Fruit fly (Drosophila melanogaster) whole organism, embryonic: Measurements from ENCODE around the gene Dlc90F.

ENCODE experiments used
- Awh ChIP-seq: fragments of 200-800 bp; sonication (Bioruptor generic); IDR thresholded peaks from 2 replicates; pipeline ENCODE4, ENCODE4 v1.3.6; 2022; ENCODE audit warnings: missing biosample characterization, missing genetic modification characterization
- Bgb ChIP-seq: fragments of 200-800 bp; sonication (Bioruptor generic); IDR thresholded peaks from 2 replicates; pipeline ENCODE4 v1.3.6; 2022; ENCODE audit warnings: missing biosample characterization, missing genetic modification characterization; ENCODE audit not compliant: partially characterized antibody
- BtbVII ChIP-seq: fragments of 200-800 bp; sonication (Bioruptor generic); optimal IDR thresholded peaks from 3 replicates; lab custom pipeline; 2017; ENCODE audit warnings: missing biosample characterization, mild to moderate bottlenecking, missing genetic modification characterization
- CG10366 ChIP-seq: fragments of 200-800 bp; sonication (Bioruptor generic); IDR thresholded peaks from 2 replicates; pipeline ENCODE4 v1.3.6; 2022; ENCODE audit warnings: missing biosample characterization, missing genetic modification characterization
- CG11085 ChIP-seq: fragments of 200-800 bp; sonication (Bioruptor generic); IDR thresholded peaks from 2 replicates; pipeline ENCODE4 v1.3.6; 2022; ENCODE audit warnings: missing biosample characterization, missing genetic modification characterization
- CG11398 ChIP-seq: fragments of 200-800 bp; sonication (Bioruptor generic); optimal IDR thresholded peaks from 2 replicates; lab custom pipeline; 2016; ENCODE audit warnings: missing biosample characterization, missing genetic modification characterization
- CG11456 ChIP-seq: fragments of 200-800 bp; sonication (Bioruptor generic); IDR thresholded peaks from 3 replicates; pipeline ENCODE4 v1.3.6; 2022; ENCODE audit warnings: missing biosample characterization, missing genetic modification characterization
- CG11696 ChIP-seq: fragments of 200-800 bp; sonication (Bioruptor generic); IDR thresholded peaks from 2 replicates; pipeline ENCODE4 v1.3.6; 2022; ENCODE audit warnings: missing biosample characterization, missing genetic modification characterization
- CG16815 ChIP-seq: fragments of 200-800 bp; sonication (Bioruptor generic); optimal IDR thresholded peaks from 3 replicates; lab custom pipeline; 2017; ENCODE audit warnings: missing biosample characterization, mild to moderate bottlenecking, missing genetic modification characterization
- CG17385 ChIP-seq: fragments of 200-800 bp; sonication (Bioruptor generic); optimal IDR thresholded peaks from 3 replicates; lab custom pipeline; 2018; ENCODE audit warnings: missing biosample characterization, mild to moderate bottlenecking, missing genetic modification characterization
- CG17912 ChIP-seq: fragments of 200-800 bp; sonication (Bioruptor generic); optimal IDR thresholded peaks from 2 replicates; lab custom pipeline; 2018; ENCODE audit warnings: missing biosample characterization, mild to moderate bottlenecking, missing genetic modification characterization
- CG2202 ChIP-seq: fragments of 200-800 bp; sonication (Bioruptor generic); optimal IDR thresholded peaks from 2 replicates; lab custom pipeline; 2018; ENCODE audit warnings: missing biosample characterization, mild to moderate bottlenecking, missing genetic modification characterization
- CG31224 ChIP-seq: fragments of 200-800 bp; sonication (Bioruptor generic); IDR thresholded peaks from 2 replicates; pipeline ENCODE4 v1.3.6; 2022; ENCODE audit warnings: missing biosample characterization, missing genetic modification characterization
- CG31365 ChIP-seq: fragments of 200-800 bp; sonication (Bioruptor generic); optimal IDR thresholded peaks from 2 replicates; lab custom pipeline; 2018; ENCODE audit warnings: missing biosample characterization, mild to moderate bottlenecking, missing genetic modification characterization
- CG32772 ChIP-seq: fragments of 200-800 bp; sonication (Bioruptor generic); IDR thresholded peaks from 2 replicates; pipeline ENCODE4 v1.3.6; 2022; ENCODE audit warnings: missing biosample characterization, missing genetic modification characterization
- CG3838 ChIP-seq: fragments of 200-800 bp; sonication (Bioruptor generic); optimal IDR thresholded peaks from 3 replicates; lab custom pipeline; 2016; ENCODE audit warnings: missing biosample characterization, missing genetic modification characterization
- CG3995 ChIP-seq: fragments of 200-800 bp; sonication (Bioruptor generic); optimal IDR thresholded peaks from 3 replicates; lab custom pipeline; 2016; ENCODE audit warnings: missing biosample characterization, missing genetic modification characterization
- CG4360 ChIP-seq: fragments of 200-800 bp; sonication (Bioruptor generic); IDR thresholded peaks from 2 replicates; pipeline ENCODE4 v1.3.6; 2022; ENCODE audit warnings: missing biosample characterization, missing genetic modification characterization
- CG6689 ChIP-seq: fragments of 200-800 bp; sonication (Bioruptor generic); IDR thresholded peaks from 2 replicates; pipeline ENCODE4 v1.3.6; 2022; ENCODE audit warnings: missing biosample characterization, missing genetic modification characterization
- Dad ChIP-seq: fragments of 200-800 bp; sonication (Bioruptor generic); optimal IDR thresholded peaks from 3 replicates; lab custom pipeline; 2016; ENCODE audit warnings: missing biosample characterization, missing genetic modification characterization
- Dp ChIP-seq: fragments of 200-800 bp; sonication (Bioruptor generic); optimal IDR thresholded peaks from 2 replicates; lab custom pipeline; 2018; ENCODE audit warnings: missing biosample characterization, mild to moderate bottlenecking, missing genetic modification characterization, moderate library complexity
- Fer3 ChIP-seq: fragments of 200-800 bp; sonication (Bioruptor generic); optimal IDR thresholded peaks from 2 replicates; lab custom pipeline; 2018; ENCODE audit warnings: missing biosample characterization, mild to moderate bottlenecking, missing genetic modification characterization, moderate library complexity
- H2.0 ChIP-seq: fragments of 200-800 bp; sonication (Bioruptor generic); IDR thresholded peaks from 2 replicates; pipeline ENCODE4 v1.3.6; 2022; ENCODE audit warnings: missing biosample characterization, missing genetic modification characterization
- Hey ChIP-seq: fragments of 200-800 bp; sonication (Bioruptor generic); optimal IDR thresholded peaks from 3 replicates; lab custom pipeline; 2018; ENCODE audit warnings: missing biosample characterization, mild to moderate bottlenecking, missing genetic modification characterization
- HmgD ChIP-seq: fragments of 200-800 bp; sonication (Bioruptor generic); optimal IDR thresholded peaks from 3 replicates; lab custom pipeline; 2016; ENCODE audit warnings: missing biosample characterization, missing genetic modification characterization
- HmgZ ChIP-seq: fragments of 200-800 bp; sonication (Bioruptor generic); optimal IDR thresholded peaks from 2 replicates; lab custom pipeline; 2018; ENCODE audit warnings: missing biosample characterization, mild to moderate bottlenecking, missing genetic modification characterization
- MTF-1 ChIP-seq: fragments of 200-800 bp; sonication (Bioruptor generic); optimal IDR thresholded peaks from 2 replicates; lab custom pipeline; 2018; ENCODE audit warnings: missing biosample characterization, mild to moderate bottlenecking, missing genetic modification characterization, borderline replicate concordance
- Mrtf ChIP-seq: fragments of 200-800 bp; sonication (Bioruptor generic); IDR thresholded peaks from 3 replicates; pipeline ENCODE4 v1.3.6; 2022; ENCODE audit warnings: missing biosample characterization, missing genetic modification characterization
- Nf-YB ChIP-seq: fragments of 200-800 bp; sonication (Bioruptor generic); optimal IDR thresholded peaks from 3 replicates; lab custom pipeline; 2019; ENCODE audit warnings: missing biosample characterization, mild to moderate bottlenecking, missing genetic modification characterization, moderate library complexity
- Oli ChIP-seq: fragments of 200-800 bp; sonication (Bioruptor generic); optimal IDR thresholded peaks from 2 replicates; lab custom pipeline; 2018; ENCODE audit warnings: missing biosample characterization, mild to moderate bottlenecking, missing genetic modification characterization, moderate library complexity
- Optix ChIP-seq: fragments of 200-800 bp; sonication (Bioruptor generic); IDR thresholded peaks from 3 replicates; pipeline ENCODE4 v1.3.6; 2022; ENCODE audit warnings: missing biosample characterization, missing genetic modification characterization
- Pdp1 ChIP-seq, 2 experiments: fragments of 200-800 bp; sonication (Bioruptor generic); optimal IDR thresholded peaks; 3 replicates each; lab custom pipeline; 2016; ENCODE audit warnings: missing biosample characterization in 2 of 2, missing genetic modification characterization in 2 of 2, mild to moderate bottlenecking in 1 of 2, moderate library complexity in 1 of 2
- Sry-δ ChIP-seq: fragments of 200-800 bp; sonication (Bioruptor generic); optimal IDR thresholded peaks from 2 replicates; lab custom pipeline; 2016; ENCODE audit warnings: missing biosample characterization, missing genetic modification characterization
- amos ChIP-seq: fragments of 200-800 bp; sonication (Bioruptor generic); IDR thresholded peaks from 2 replicates; pipeline ENCODE4 v1.3.6; 2022; ENCODE audit warnings: missing biosample characterization, missing genetic modification characterization; ENCODE audit not compliant: partially characterized antibody
- bbx ChIP-seq: fragments of 200-800 bp; sonication (Bioruptor generic); IDR thresholded peaks from 2 replicates; pipeline ENCODE4 v1.3.6; 2022; ENCODE audit warnings: missing biosample characterization, missing genetic modification characterization; ENCODE audit not compliant: partially characterized antibody
- chinmo ChIP-seq: fragments of 200-800 bp; sonication (Bioruptor generic); IDR thresholded peaks from 4 replicates; pipeline ENCODE4 v1.3.6; 2022; ENCODE audit warnings: missing biosample characterization, missing genetic modification characterization; ENCODE audit not compliant: partially characterized antibody
- gcm2 ChIP-seq: fragments of 200-800 bp; sonication (Bioruptor generic); optimal IDR thresholded peaks from 2 replicates; lab custom pipeline; 2016; ENCODE audit warnings: missing biosample characterization, missing genetic modification characterization
- gfzf ChIP-seq: fragments of 200-800 bp; sonication (Bioruptor generic); optimal IDR thresholded peaks from 2 replicates; lab custom pipeline; 2016; ENCODE audit warnings: missing biosample characterization, mild to moderate bottlenecking, missing genetic modification characterization, moderate library complexity
- ham ChIP-seq: fragments of 200-800 bp; sonication (Bioruptor generic); IDR thresholded peaks from 2 replicates; pipeline ENCODE4 v1.3.6; 2022; ENCODE audit warnings: missing biosample characterization, missing genetic modification characterization
- kni ChIP-seq: fragments of 200-800 bp; sonication (Bioruptor generic); optimal IDR thresholded peaks from 3 replicates; lab custom pipeline; 2017; ENCODE audit warnings: mild to moderate bottlenecking, missing biosample characterization, missing genetic modification reagents, missing genetic modification characterization
- lbe ChIP-seq: fragments of 200-800 bp; sonication (Bioruptor generic); optimal IDR thresholded peaks from 2 replicates; lab custom pipeline; 2016; ENCODE audit warnings: missing biosample characterization, mild to moderate bottlenecking, missing genetic modification characterization
- lilli ChIP-seq: fragments of 200-800 bp; sonication (Bioruptor generic); optimal IDR thresholded peaks from 3 replicates; lab custom pipeline; 2016; ENCODE audit warnings: missing biosample characterization, missing genetic modification characterization
- nerfin-1 ChIP-seq: fragments of 200-800 bp; sonication (Bioruptor generic); optimal IDR thresholded peaks from 3 replicates; lab custom pipeline; 2019; ENCODE audit warnings: missing biosample characterization, mild to moderate bottlenecking, missing genetic modification characterization, moderate library complexity
- nerfin-2 ChIP-seq: fragments of 200-800 bp; sonication (Bioruptor generic); IDR thresholded peaks from 2 replicates; pipeline ENCODE4 v1.3.6; 2022; ENCODE audit warnings: missing biosample characterization, missing genetic modification characterization; ENCODE audit not compliant: partially characterized antibody
- pb ChIP-seq: fragments of 200-800 bp; sonication (Bioruptor generic); optimal IDR thresholded peaks from 3 replicates; lab custom pipeline; 2016; ENCODE audit warnings: missing biosample characterization, missing genetic modification characterization
- pros ChIP-seq: fragments of 200-800 bp; sonication (Bioruptor generic); optimal IDR thresholded peaks from 3 replicates; lab custom pipeline; 2019; ENCODE audit warnings: missing biosample characterization, mild to moderate bottlenecking, missing genetic modification characterization, moderate library complexity
- pum ChIP-seq: fragments of 200-800 bp; sonication (Bioruptor generic); optimal IDR thresholded peaks from 2 replicates; lab custom pipeline; 2016; ENCODE audit warnings: missing biosample characterization, missing genetic modification characterization
- seq ChIP-seq: fragments of 200-800 bp; sonication (Bioruptor generic); IDR thresholded peaks from 2 replicates; pipeline ENCODE4 v1.3.6; 2022; ENCODE audit warnings: missing biosample characterization, missing genetic modification characterization
- sna ChIP-seq: fragments of 200-800 bp; sonication (Bioruptor generic); IDR thresholded peaks from 2 replicates; pipeline ENCODE4 v1.3.6; 2022; ENCODE audit warnings: missing biosample characterization, missing genetic modification characterization; ENCODE audit not compliant: partially characterized antibody
- stwl ChIP-seq: fragments of 200-800 bp; sonication (Bioruptor generic); optimal IDR thresholded peaks from 3 replicates; lab custom pipeline; 2018; ENCODE audit warnings: missing biosample characterization, mild to moderate bottlenecking, missing genetic modification characterization, moderate library complexity
- twi ChIP-seq: fragments of 200-800 bp; optimal IDR thresholded peaks from 2 replicates; lab custom pipeline; 2019; ENCODE audit warnings: missing biosample characterization, mild to moderate bottlenecking, missing genetic modification characterization, moderate library complexity

Dlc90F gene

dm6 chr3R:18255281-18255680 lies 43.7 kb upstream of the Dlc90F start, which contains the start of the genes Ada2a, Polr2D, Tgs1 and moi (continued):
- TF ChIP-seq Pdp1 (GFP tag; optimal IDR thresholded peaks at IDR 0.05; lab: Kevin White, UChicago) (no peak), CG11085 (GFP tag; lab: Robert Waterston, UW) (no peak), sna (GFP tag; lab: Robert Waterston, UW) (peak; percentile 64), nerfin-1 (tag; lab: Kevin White, UChicago) (no peak), Nf-YB (GFP tag; lab: Kevin White, UChicago) (no peak), CG3995 (peak; percentile 10), CG11456 (GFP tag; lab: Robert Waterston, UW) (no peak), CG11398 (no peak), lilli (GFP tag; lab: Kevin White, UChicago) (no peak), ham (GFP tag; lab: Robert Waterston, UW) (no peak), chinmo (GFP tag; lab: Robert Waterston, UW) (0 out of 4 replicates have a peak, but pooled peaks have one; percentile 73), CG16815 (GFP tag; lab: Kevin White, UChicago) (no peak), CG31365 (tag; lab: Kevin White, UChicago) (no peak), gcm2 (GFP tag; lab: Kevin White, UChicago) (no peak), Dad (GFP tag; lab: Kevin White, UChicago) (no peak), CG32772 (GFP tag; lab: Robert Waterston, UW) (no peak), lbe (GFP tag; lab: Kevin White, UChicago) (no peak), Mrtf (GFP tag; lab: Robert Waterston, UW) (no peak), Bgb (GFP tag; lab: Robert Waterston, UW) (peak; percentile 79), Oli (tag; lab: Kevin White, UChicago) (no peak), H2.0 (GFP tag; lab: Robert Waterston, UW) (no peak), CG4360 (no peak), HmgZ (peak; percentile 15), pros (GFP tag; lab: Kevin White, UChicago) (no peak), MTF-1 (no peak), nerfin-2 (GFP tag; lab: Robert Waterston, UW) (no peak), stwl (tag; lab: Kevin White, UChicago) (peak; percentile 49), gfzf (GFP tag; lab: Kevin White, UChicago) (peak; percentile 60), CG31224 (GFP tag; lab: Robert Waterston, UW) (no peak), pb (GFP tag; lab: Kevin White, UChicago) (no peak), CG2202 (tag; lab: Kevin White, UChicago) (no peak), Awh (GFP tag; lab: Robert Waterston, UW) (no peak), Fer3 (tag; lab: Kevin White, UChicago) (no peak), CG11696 (GFP tag; lab: Robert Waterston, UW) (no peak), bbx (peak; percentile 82), CG3838 (GFP tag; lab: Kevin White, UChicago) (no peak), CG10366 (GFP tag; lab: Robert Waterston, UW) (no peak), HmgD (GFP tag; lab: Kevin White, UChicago) (no peak), pum (no peak), CG6689 (GFP tag; lab: Robert Waterston, UW) (no peak), CG17912 (GFP tag; lab: Kevin White, UChicago) (no peak), twi (tag; lab: Kevin White, UChicago) (no peak), kni (GFP tag; lab: Kevin White, UChicago) (no peak), BtbVII (GFP tag; lab: Kevin White, UChicago) (no peak), Sry-δ (GFP tag; lab: Kevin White, UChicago) (peak; percentile 92), Dp (GFP tag; lab: Kevin White, UChicago) (peak; percentile 67), Hey (tag; lab: Kevin White, UChicago) (no peak), amos (peak; percentile 84), seq (no peak), CG17385 (GFP tag; lab: Kevin White, UChicago) (no peak), Optix (GFP tag; lab: Robert Waterston, UW) (no peak)
